Fruit fly (Drosophila melanogaster) whole organism, embryonic: ENCODE data around the gene Cyp4ac2.
A peak's percentile ranks its signal among the peaks of the same experiment; 100 is the strongest.

Experiments used
- ATbp ChIP-seq: fragments of 200-800 bp; sonication (Bioruptor generic); optimal IDR thresholded peaks from 2 replicates; lab custom pipeline; 2017; ENCODE audit warnings: missing biosample characterization, mild to moderate bottlenecking, missing genetic modification characterization, missing genetic modification reagents
- Abd-B ChIP-seq: fragments of 200-800 bp; sonication (Bioruptor generic); optimal IDR thresholded peaks from 2 replicates; lab custom pipeline; 2018; ENCODE audit warnings: missing biosample characterization, mild to moderate bottlenecking, missing genetic modification characterization, moderate library complexity
- Adf1 ChIP-seq: fragments of 200-800 bp; sonication (Bioruptor generic); IDR thresholded peaks from 2 replicates; pipeline ENCODE4 v1.3.6; 2022; ENCODE audit warnings: missing biosample characterization, missing genetic modification characterization
- Atf-2 ChIP-seq: fragments of 200-800 bp; sonication (Bioruptor generic); optimal IDR thresholded peaks from 2 replicates; lab custom pipeline; 2016; ENCODE audit warnings: missing biosample characterization, missing genetic modification characterization
- Bdp1 ChIP-seq: fragments of 200-800 bp; sonication (Bioruptor generic); optimal IDR thresholded peaks from 3 replicates; lab custom pipeline; 2016; ENCODE audit warnings: missing biosample characterization, missing genetic modification characterization
- Bgb ChIP-seq: fragments of 200-800 bp; sonication (Bioruptor generic); IDR thresholded peaks from 2 replicates; pipeline ENCODE4 v1.3.6; 2022; ENCODE audit warnings: missing biosample characterization, missing genetic modification characterization; ENCODE audit not compliant: partially characterized antibody
- CG10209 ChIP-seq: fragments of 200-800 bp; sonication (Bioruptor generic); optimal IDR thresholded peaks from 3 replicates; lab custom pipeline; 2017; ENCODE audit warnings: missing biosample characterization, mild to moderate bottlenecking, missing genetic modification characterization, missing genetic modification reagents
- CG10267 ChIP-seq: fragments of 200-800 bp; sonication (Bioruptor generic); optimal IDR thresholded peaks from 2 replicates; lab custom pipeline; 2018; ENCODE audit warnings: missing biosample characterization, mild to moderate bottlenecking, missing genetic modification characterization, moderate library complexity
- CG10979 ChIP-seq: fragments of 200-800 bp; sonication (Bioruptor generic); optimal IDR thresholded peaks from 2 replicates; lab custom pipeline; 2018; ENCODE audit warnings: missing biosample characterization, mild to moderate bottlenecking, missing genetic modification characterization, moderate library complexity
- CG1233 ChIP-seq: fragments of 200-800 bp; sonication (Bioruptor generic); optimal IDR thresholded peaks from 4 replicates; lab custom pipeline; 2018; ENCODE audit warnings: missing biosample characterization, mild to moderate bottlenecking, missing genetic modification characterization
- CG12391 ChIP-seq: fragments of 200-800 bp; sonication (Bioruptor generic); optimal IDR thresholded peaks from 3 replicates; lab custom pipeline; 2018; ENCODE audit warnings: missing biosample characterization, mild to moderate bottlenecking, missing genetic modification characterization, moderate library complexity
- CG15601 ChIP-seq: fragments of 200-800 bp; sonication (Bioruptor generic); optimal IDR thresholded peaks from 3 replicates; lab custom pipeline; 2019; ENCODE audit warnings: missing biosample characterization, mild to moderate bottlenecking, missing genetic modification characterization, moderate library complexity
- CG1602 ChIP-seq: fragments of 200-800 bp; sonication (Bioruptor generic); optimal IDR thresholded peaks from 3 replicates; lab custom pipeline; 2016; ENCODE audit warnings: missing biosample characterization, missing genetic modification characterization
- CG17829 ChIP-seq: fragments of 200-800 bp; optimal IDR thresholded peaks from 2 replicates; lab custom pipeline; 2019; ENCODE audit warnings: missing biosample characterization, mild to moderate bottlenecking, missing genetic modification characterization, moderate library complexity
- CG18262 ChIP-seq: fragments of 200-800 bp; optimal IDR thresholded peaks from 3 replicates; lab custom pipeline; 2019; ENCODE audit warnings: missing biosample characterization, mild to moderate bottlenecking, missing genetic modification characterization, moderate library complexity
- CG18619 ChIP-seq: fragments of 200-800 bp; sonication (Bioruptor generic); optimal IDR thresholded peaks from 3 replicates; lab custom pipeline; 2017; ENCODE audit warnings: missing biosample characterization, mild to moderate bottlenecking, missing genetic modification characterization
- CG2712 ChIP-seq: fragments of 200-800 bp; optimal IDR thresholded peaks from 3 replicates; lab custom pipeline; 2019; ENCODE audit warnings: missing biosample characterization, mild to moderate bottlenecking, missing genetic modification characterization, moderate library complexity
- CG30403 ChIP-seq: fragments of 200-800 bp; sonication (Bioruptor generic); optimal IDR thresholded peaks from 3 replicates; lab custom pipeline; 2016; ENCODE audit warnings: missing biosample characterization, missing genetic modification characterization
- CG31441 ChIP-seq: fragments of 200-800 bp; sonication (Bioruptor generic); IDR thresholded peaks from 2 replicates; pipeline ENCODE4 v1.3.6; 2022; ENCODE audit warnings: missing biosample characterization, missing genetic modification characterization
- CG32532 ChIP-seq: fragments of 200-800 bp; sonication (Bioruptor generic); IDR thresholded peaks from 2 replicates; pipeline ENCODE4 v1.3.6; 2022; ENCODE audit warnings: missing biosample characterization, missing genetic modification characterization
- CG32767 ChIP-seq: fragments of 200-800 bp; sonication (Bioruptor generic); IDR thresholded peaks from 2 replicates; pipeline ENCODE4 v1.3.6; 2022; ENCODE audit warnings: missing biosample characterization, missing genetic modification characterization
- CG4328 ChIP-seq: fragments of 200-800 bp; sonication (Bioruptor generic); optimal IDR thresholded peaks from 3 replicates; lab custom pipeline; 2017; ENCODE audit warnings: missing biosample characterization, missing genetic modification reagents, missing genetic modification characterization
- CG4707 ChIP-seq: fragments of 200-800 bp; sonication (Bioruptor generic); optimal IDR thresholded peaks from 2 replicates; lab custom pipeline; 2018; ENCODE audit warnings: missing biosample characterization, mild to moderate bottlenecking, missing genetic modification characterization, moderate library complexity
- CG6254 ChIP-seq: fragments of 200-800 bp; sonication (Bioruptor generic); optimal IDR thresholded peaks from 3 replicates; lab custom pipeline; 2017; ENCODE audit warnings: mild to moderate bottlenecking, missing biosample characterization, missing genetic modification reagents, missing genetic modification characterization
- CG8924 ChIP-seq: fragments of 200-800 bp; optimal IDR thresholded peaks from 3 replicates; lab custom pipeline; 2019; ENCODE audit warnings: missing biosample characterization, mild to moderate bottlenecking, missing genetic modification characterization, moderate library complexity
- E2f2 ChIP-seq: fragments of 200-800 bp; sonication (Bioruptor generic); IDR thresholded peaks from 2 replicates; pipeline ENCODE4 v1.3.6; 2022; ENCODE audit warnings: missing biosample characterization, missing genetic modification characterization
- HLHmδ ChIP-seq: fragments of 200-800 bp; sonication (Bioruptor generic); optimal IDR thresholded peaks from 2 replicates; lab custom pipeline; 2018; ENCODE audit warnings: missing biosample characterization, mild to moderate bottlenecking, missing genetic modification characterization, moderate library complexity
- Hr78 ChIP-seq, 2 experiments: fragments of 200-800 bp in 1 of 2; fragments of >200 bp in 1 of 2; sonication (Bioruptor generic) in 1 of 2; optimal IDR thresholded peaks; 2 replicates each; lab custom pipeline; 2017 to 2019; ENCODE audit warnings: missing biosample characterization in 2 of 2, missing genetic modification characterization in 2 of 2, mild to moderate bottlenecking in 1 of 2, moderate library complexity in 1 of 2
- Lim3 ChIP-seq: fragments of 200-800 bp; sonication (Bioruptor generic); IDR thresholded peaks from 2 replicates; pipeline ENCODE4 v1.3.6; 2022; ENCODE audit warnings: missing biosample characterization, missing genetic modification characterization
- Mrtf ChIP-seq: fragments of 200-800 bp; sonication (Bioruptor generic); IDR thresholded peaks from 3 replicates; pipeline ENCODE4 v1.3.6; 2022; ENCODE audit warnings: missing biosample characterization, missing genetic modification characterization
- NC2β ChIP-seq: fragments of 200-800 bp; sonication (Bioruptor generic); optimal IDR thresholded peaks from 2 replicates; lab custom pipeline; 2016; ENCODE audit warnings: missing biosample characterization, missing genetic modification characterization
- Oli ChIP-seq: fragments of 200-800 bp; sonication (Bioruptor generic); optimal IDR thresholded peaks from 2 replicates; lab custom pipeline; 2018; ENCODE audit warnings: missing biosample characterization, mild to moderate bottlenecking, missing genetic modification characterization, moderate library complexity
- Spps ChIP-seq: fragments of 200-800 bp; sonication (Bioruptor generic); optimal IDR thresholded peaks from 2 replicates; lab custom pipeline; 2018; ENCODE audit warnings: missing biosample characterization, mild to moderate bottlenecking, missing genetic modification characterization
- Ssrp ChIP-seq: fragments of 200-800 bp; sonication (Bioruptor generic); optimal IDR thresholded peaks from 2 replicates; lab custom pipeline; 2018; ENCODE audit warnings: missing biosample characterization, mild to moderate bottlenecking, missing genetic modification characterization, moderate library complexity
- bbx ChIP-seq: fragments of 200-800 bp; sonication (Bioruptor generic); IDR thresholded peaks from 2 replicates; pipeline ENCODE4 v1.3.6; 2022; ENCODE audit warnings: missing biosample characterization, missing genetic modification characterization; ENCODE audit not compliant: partially characterized antibody
- crol ChIP-seq: fragments of 200-800 bp; sonication (Bioruptor generic); IDR thresholded peaks from 2 replicates; pipeline ENCODE4 v1.3.6; 2022; ENCODE audit warnings: missing biosample characterization, missing genetic modification characterization
- dmrt11E ChIP-seq: fragments of 200-800 bp; sonication (Bioruptor generic); optimal IDR thresholded peaks from 3 replicates; lab custom pipeline; 2018; ENCODE audit warnings: missing biosample characterization, mild to moderate bottlenecking, missing genetic modification characterization, moderate library complexity
- exex ChIP-seq: fragments of 200-800 bp; sonication (Bioruptor generic); optimal IDR thresholded peaks from 4 replicates; lab custom pipeline; 2018; ENCODE audit warnings: missing biosample characterization, mild to moderate bottlenecking, missing genetic modification characterization, moderate library complexity
- fd64A ChIP-seq: fragments of 200-800 bp; sonication (Bioruptor generic); optimal IDR thresholded peaks from 3 replicates; lab custom pipeline; 2018; ENCODE audit warnings: missing biosample characterization, mild to moderate bottlenecking, missing genetic modification characterization
- fd96Cb ChIP-seq: fragments of 200-800 bp; sonication (Bioruptor generic); optimal IDR thresholded peaks from 2 replicates; lab custom pipeline; 2018; ENCODE audit warnings: missing biosample characterization, mild to moderate bottlenecking, missing genetic modification characterization, moderate library complexity
- gem ChIP-seq: fragments of 200-800 bp; sonication (Bioruptor generic); optimal IDR thresholded peaks from 2 replicates; lab custom pipeline; 2019; ENCODE audit warnings: missing biosample characterization, mild to moderate bottlenecking, missing genetic modification characterization, moderate library complexity
- nom ChIP-seq: fragments of 200-800 bp; sonication (Bioruptor generic); optimal IDR thresholded peaks from 2 replicates; lab custom pipeline; 2017; ENCODE audit warnings: missing biosample characterization, missing genetic modification characterization, mild to moderate bottlenecking, moderate library complexity, missing genetic modification reagents
- org-1 ChIP-seq: fragments of 200-800 bp; sonication (Bioruptor generic); optimal IDR thresholded peaks from 2 replicates; lab custom pipeline; 2017; ENCODE audit warnings: missing biosample characterization, missing genetic modification characterization
- sug ChIP-seq: fragments of 200-800 bp; optimal IDR thresholded peaks from 2 replicates; lab custom pipeline; 2019; ENCODE audit warnings: missing biosample characterization, mild to moderate bottlenecking, missing genetic modification characterization, moderate library complexity
- tin ChIP-seq: fragments of 200-800 bp; sonication (Bioruptor generic); optimal IDR thresholded peaks from 3 replicates; lab custom pipeline; 2016; ENCODE audit warnings: missing biosample characterization, missing genetic modification characterization
- trem ChIP-seq: fragments of 200-800 bp; optimal IDR thresholded peaks from 3 replicates; lab custom pipeline; 2019; ENCODE audit warnings: missing biosample characterization, mild to moderate bottlenecking, missing genetic modification characterization, moderate library complexity
- unpg ChIP-seq: fragments of 200-800 bp; sonication (Bioruptor generic); optimal IDR thresholded peaks from 3 replicates; lab custom pipeline; 2018; ENCODE audit warnings: missing biosample characterization, mild to moderate bottlenecking, missing genetic modification characterization, moderate library complexity
- vnd ChIP-seq: fragments of 200-800 bp; sonication (Bioruptor generic); IDR thresholded peaks from 3 replicates; pipeline ENCODE4 v1.3.6; 2022; ENCODE audit warnings: missing biosample characterization, missing genetic modification characterization; ENCODE audit not compliant: partially characterized antibody

The Cyp4ac2 gene

dm6 chr2L:5296672-5297288, 30.6 kb downstream of the Cyp4ac2 start (continued):
- TF ChIP-seq gem (tag; lab: Kevin White, UChicago) (peak; percentile 57), Adf1 (peak; percentile 14; the same call in 1 of the 2 replicates), CG32532 (GFP tag; lab: Robert Waterston, UW) (0 out of 2 replicates have a peak, but pooled peaks have one; percentile 23), CG12391 (tag; lab: Kevin White, UChicago) (peak; percentile 6), NC2β (GFP tag; lab: Kevin White, UChicago) (no peak), trem (peak; percentile 43), Spps (tag; lab: Kevin White, UChicago) (peak; percentile 42), fd96Cb (peak; percentile 51), CG15601 (tag; lab: Kevin White, UChicago) (peak; percentile 70), nom (peak; percentile 79), CG31441 (GFP tag; lab: Robert Waterston, UW) (peak; percentile 55; the same call in 1 of the 2 replicates), bbx (GFP tag; lab: Robert Waterston, UW) (no peak), sug (tag; lab: Kevin White, UChicago) (peak; percentile 19), CG18619 (GFP tag; lab: Kevin White, UChicago) (no peak), CG18262 (tag; lab: Kevin White, UChicago) (peak; percentile 72), CG1233 (GFP tag; lab: Kevin White, UChicago) (no peak), CG10979 (tag; lab: Kevin White, UChicago) (peak; percentile 75), HLHmδ (GFP tag; lab: Kevin White, UChicago) (no peak), tin (GFP tag; lab: Kevin White, UChicago) (peak; percentile 1), CG1602 (GFP tag; lab: Kevin White, UChicago) (peak; percentile 8), Mrtf (GFP tag; lab: Robert Waterston, UW) (peak; percentile 30; the same call in 1 of the 3 replicates), vnd (GFP tag; lab: Robert Waterston, UW) (no peak), exex (tag; lab: Kevin White, UChicago) (no peak), dmrt11E (tag; lab: Kevin White, UChicago) (peak; percentile 14), Oli (tag; lab: Kevin White, UChicago) (peak; percentile 52), org-1 (GFP tag; lab: Kevin White, UChicago) (no peak), CG30403 (GFP tag; lab: Kevin White, UChicago) (peak; percentile 29), CG2712 (tag; lab: Kevin White, UChicago) (peak; percentile 66), Bdp1 (no peak), CG6254 (GFP tag; lab: Kevin White, UChicago) (peak; percentile 18), E2f2 (GFP tag; lab: Robert Waterston, UW) (no peak), CG17829 (tag; lab: Kevin White, UChicago) (peak; percentile 16), Bgb (GFP tag; lab: Robert Waterston, UW) (peak; percentile 26; the same call in 1 of the 2 replicates), fd64A (GFP tag; lab: Kevin White, UChicago) (no peak), Ssrp (tag; lab: Kevin White, UChicago) (peak; percentile 42), Hr78 (GFP tag; optimal IDR thresholded peaks at IDR 0.05; lab: Kevin White, UChicago) (no peak), CG10267 (tag; lab: Kevin White, UChicago) (peak; percentile 30), CG32767 (GFP tag; lab: Robert Waterston, UW) (no peak), Abd-B (no peak), CG4328 (GFP tag; lab: Kevin White, UChicago) (no peak), Atf-2 (GFP tag; lab: Kevin White, UChicago) (no peak), CG4707 (GFP tag; lab: Kevin White, UChicago) (peak; percentile 8), Lim3 (GFP tag; lab: Robert Waterston, UW) (no peak), CG10209 (peak; percentile 10), ATbp (peak; percentile 18), unpg (GFP tag; lab: Kevin White, UChicago) (peak; percentile 11), CG8924 (tag; lab: Kevin White, UChicago) (peak; percentile 20), crol (peak; percentile 99)
